Worm (Caenorhabditis elegans): ENCODE data around the gene aptf-2.
"Not testable (repeated sequence)": the region's sequence is repeated elsewhere in the genome, so short reads cannot be mapped to it uniquely, and the experiment has no call there.

Gene aptf-2

DNA sequence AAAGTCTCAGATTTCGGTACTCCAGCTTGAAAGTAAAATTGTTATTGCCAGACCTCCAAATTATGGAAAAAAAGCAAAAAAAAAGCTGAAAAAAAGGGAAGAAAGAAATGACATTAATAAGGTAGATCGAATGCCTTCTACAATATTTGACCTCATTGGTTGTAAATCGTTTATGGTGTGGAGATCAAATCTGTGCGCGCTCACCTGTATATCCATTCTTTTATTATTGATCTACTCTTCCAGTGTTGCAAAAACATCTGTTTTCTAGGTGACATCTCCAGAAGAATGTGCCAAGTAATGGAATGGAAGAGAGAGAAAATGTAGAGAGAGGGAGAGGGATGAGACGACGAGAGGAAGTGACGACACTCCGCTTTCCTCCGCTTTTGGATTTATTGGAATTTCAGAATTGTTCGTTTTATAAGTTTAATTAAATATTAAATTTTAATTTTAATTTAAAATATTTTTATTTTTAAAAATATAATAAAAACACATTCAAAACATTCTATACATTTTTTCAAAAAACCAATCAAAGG lies at the start of gene aptf-2, which contains the start of gene pik-1:
aptf-2 (minus strand) TSS at position 313 of the 533 bp plus-strand sequence.
pik-1 (plus strand) TSS at position 303 of the 533 bp plus-strand sequence.
- TF ChIP-seq hlh-6 (tag; optimal IDR thresholded peaks at IDR 0.05) (no peak), pha-2 (tag; optimal IDR thresholded peaks at IDR 0.05) (no peak), sox-4 (tag; optimal IDR thresholded peaks at IDR 0.05) (no peak), fax-1 (tag; optimal IDR thresholded peaks at IDR 0.05) (no peak), eyg-1 (tag; optimal IDR thresholded peaks at IDR 0.05) (no peak), elt-4 (tag; optimal IDR thresholded peaks at IDR 0.05) (no peak), ref-2 (tag; optimal IDR thresholded peaks at IDR 0.05) (no peak), elt-2 (tag; optimal IDR thresholded peaks at IDR 0.05) (no peak), che-1 (tag; optimal IDR thresholded peaks at IDR 0.05) (no peak), K02D7.2 (tag; optimal IDR thresholded peaks at IDR 0.05) (no peak), unc-3 (GFP tag; conservative IDR thresholded peaks at IDR 0.05) (no peak), unc-3 (tag; optimal IDR thresholded peaks at IDR 0.05) (no peak), mec-3 (tag; optimal IDR thresholded peaks at IDR 0.05; ENCODE audit: borderline replicate concordance) (no peak), ceh-19 (GFP tag; optimal IDR thresholded peaks at IDR 0.05) (no peak), lim-6 (tag; optimal IDR thresholded peaks at IDR 0.05) (no peak), lin-11 (tag; optimal IDR thresholded peaks at IDR 0.05) (no peak), C38D4.7 (GFP tag; optimal IDR thresholded peaks at IDR 0.05) (no peak)

- TF ChIP-seq ceh-19 (GFP tag; optimal IDR thresholded peaks at IDR 0.05) (no peak), ceh-34 (tag; optimal IDR thresholded peaks at IDR 0.05) (no peak), pqm-1 (tag; optimal IDR thresholded peaks at IDR 0.05) (no peak), sdc-2 (tag; optimal IDR thresholded peaks at IDR 0.05) (no peak), ceh-6 (GFP tag; optimal IDR thresholded peaks at IDR 0.05) (no peak), unc-86 (tag; optimal IDR thresholded peaks at IDR 0.05) (no peak), ets-4 (tag; optimal IDR thresholded peaks at IDR 0.05) (no peak), F13H6.1 (tag; optimal IDR thresholded peaks at IDR 0.05) (no peak)
Observed at ce11 chrIV:13460876-13461275, 45.0 kb upstream of the aptf-2 start, which contains the start of gene Y38H8A.12. TSS of gene Y38H8A.12 (minus strand) at chrIV:13460976.

DNA sequence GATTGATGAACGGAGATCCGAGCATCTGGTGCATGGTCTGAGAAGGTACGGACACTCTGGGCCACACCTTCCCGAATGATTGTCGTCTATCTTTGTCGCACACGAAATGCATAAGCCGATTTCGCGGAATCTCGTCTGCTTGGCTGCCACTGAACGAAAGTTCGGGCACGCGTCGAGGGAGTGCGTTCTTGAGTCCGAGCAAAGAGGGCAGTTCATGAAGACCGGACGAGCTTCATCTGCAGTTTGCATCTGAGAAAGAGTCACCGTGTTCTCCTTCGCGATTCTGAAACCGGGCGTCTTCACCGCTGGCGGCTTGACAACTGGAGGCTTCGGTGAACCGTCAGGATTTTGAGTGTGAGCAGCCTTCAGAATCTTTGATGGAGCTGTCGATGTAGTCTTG lies 42.4 kb upstream of the aptf-2 start:
- no peak for TF ChIP-seq hlh-30 (tag; optimal IDR thresholded peaks at IDR 0.05; ENCODE audit: insufficient read depth)
- TF ChIP-seq nhr-11 (tag; optimal IDR thresholded peaks at IDR 0.05) = no peak
- TF ChIP-seq rnt-1 (tag; optimal IDR thresholded peaks at IDR 0.05) = no peak
- no peak for TF ChIP-seq hlh-8 (tag; optimal IDR thresholded peaks at IDR 0.05)
- no peak for TF ChIP-seq unc-3 (GFP tag; conservative IDR thresholded peaks at IDR 0.05)
- no peak for TF ChIP-seq unc-3 (tag; optimal IDR thresholded peaks at IDR 0.05)
- no peak for TF ChIP-seq pha-2 (tag; optimal IDR thresholded peaks at IDR 0.05)
- no peak for TF ChIP-seq ztf-16 (tag; optimal IDR thresholded peaks at IDR 0.05)
- TF ChIP-seq ref-2 (tag; optimal IDR thresholded peaks at IDR 0.05) = no peak
- no peak for TF ChIP-seq Y22D7AL.16 (tag; optimal IDR thresholded peaks at IDR 0.05)
- TF ChIP-seq unc-55 (GFP tag; optimal IDR thresholded peaks at IDR 0.05) = no peak

DNA sequence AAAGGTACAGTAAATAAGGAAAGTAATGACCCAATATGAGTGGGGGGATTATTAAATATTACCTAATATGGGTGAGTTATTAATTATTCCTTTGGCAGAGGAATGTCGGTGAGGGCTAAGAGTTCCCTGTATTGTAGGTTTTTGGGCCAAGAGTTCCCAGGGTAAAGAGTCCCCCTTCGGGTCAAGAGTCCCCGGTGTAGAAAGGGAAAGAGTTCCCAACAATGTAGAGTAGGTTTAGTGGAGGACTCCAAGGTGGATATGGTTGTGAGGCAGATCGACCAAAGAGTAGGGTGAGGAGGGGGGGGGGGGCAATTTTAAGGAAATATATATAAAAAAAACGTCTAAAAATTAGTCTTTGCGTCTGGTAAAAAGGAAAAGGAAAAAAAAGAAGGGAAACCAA lies 41.0 kb upstream of the aptf-2 start:
- TF ChIP-seq pat-9 (tag; optimal IDR thresholded peaks at IDR 0.05) = no peak

ce11 chrIV:13455200-13455599 lies 39.3 kb upstream of the aptf-2 start, which contains the start of gene Y38H8A.7:
TSS of gene Y38H8A.7 (plus strand) at chrIV:13455500.
- not testable (repeated sequence) for TF ChIP-seq hlh-15, sdc-2, hlh-8 (tag; optimal IDR thresholded peaks at IDR 0.05)

- no peak for TF ChIP-seq syd-9 (tag; optimal IDR thresholded peaks at IDR 0.05)
- TF ChIP-seq fkh-6 (tag; optimal IDR thresholded peaks at IDR 0.05) = no peak
- no peak for TF ChIP-seq ceh-9 (tag; optimal IDR thresholded peaks at IDR 0.05)
- TF ChIP-seq K02D7.2 (tag; optimal IDR thresholded peaks at IDR 0.05) = no peak
- no peak for TF ChIP-seq K09A11.1 (tag; optimal IDR thresholded peaks at IDR 0.05; ENCODE audit: insufficient read depth)
- no peak for TF ChIP-seq hlh-13 (GFP tag; optimal IDR thresholded peaks at IDR 0.05)
- no peak for TF ChIP-seq unc-55 (GFP tag; optimal IDR thresholded peaks at IDR 0.05)
- TF ChIP-seq ztf-16 (tag; optimal IDR thresholded peaks at IDR 0.05) = no peak
- TF ChIP-seq unc-3 (GFP tag; conservative IDR thresholded peaks at IDR 0.05) = no peak
- TF ChIP-seq unc-3 (tag; optimal IDR thresholded peaks at IDR 0.05) = no peak
Observed at ce11 chrIV:13454698-13455097, 38.8 kb upstream of the aptf-2 start, which contains the start of gene uso-1. TSS of gene uso-1 (minus strand) at chrIV:13454798.
